Worm (Caenorhabditis elegans) whole organism, L4/young adult: Measurements from ENCODE around the gene C02F5.12.

Source experiments
- W03F9.2 ChIP-seq: fragments of 150-350 bp; optimal IDR thresholded peaks from 2 replicates; lab custom pipeline; 2014; ENCODE audit warnings: missing biosample characterization, missing genetic modification characterization
- him-1 ChIP-seq: sonication (generic microtip); optimal IDR thresholded peaks from 2 replicates; lab custom pipeline; 2016; ENCODE audit warnings: missing genotype, missing genetic modification reagents, missing genetic modification characterization, missing compliant biosample characterization

ce11 chrIII:8224769-8225168, 18.1 kb downstream of the C02F5.12 start, which contains the start of gene mob-4:
- TF ChIP-seq him-1 (tag; lab: Kevin White, UChicago) (no peak), W03F9.2 (tag; lab: Kevin White, UChicago) (no peak)
